Worm (Caenorhabditis elegans) whole organism, mixed stage, embryonic: ENCODE measurements around the gene ggtb-1.

Experiments used
- elt-1 ChIP-seq: sonication (generic microtip); optimal IDR thresholded peaks from 2 replicates; lab custom pipeline; 2017; ENCODE audit warnings: missing genetic modification characterization, mild to moderate bottlenecking, missing compliant biosample characterization, antibody characterized with exemption, moderate library complexity, borderline replicate concordance; ENCODE audit not compliant: insufficient read depth
- hlh-1 ChIP-seq: fragments of 150-350 bp; optimal IDR thresholded peaks from 2 replicates; lab custom pipeline; 2014; ENCODE audit warnings: missing biosample characterization, missing genetic modification reagents, missing genetic modification characterization
- lin-32 ChIP-seq: fragments of 200-800 bp; sonication (Bioruptor generic); optimal IDR thresholded peaks from 2 replicates; lab custom pipeline; 2018; ENCODE audit warnings: mild to moderate bottlenecking, missing genetic modification characterization, missing compliant biosample characterization
- lsy-2 ChIP-seq: fragments of 150-350 bp; optimal IDR thresholded peaks from 2 replicates; lab custom pipeline; 2014; ENCODE audit warnings: missing biosample characterization, missing genetic modification characterization
- mab-5 ChIP-seq: fragments of 150-350 bp; optimal IDR thresholded peaks from 2 replicates; lab custom pipeline; 2014; ENCODE audit warnings: missing biosample characterization, missing genetic modification characterization
- mls-2 ChIP-seq: sonication (generic microtip); optimal IDR thresholded peaks from 2 replicates; lab custom pipeline; 2016; ENCODE audit warnings: mild to moderate bottlenecking, missing genetic modification characterization, moderate library complexity, missing compliant biosample characterization
- nhr-2 ChIP-seq: fragments of 150-350 bp; optimal IDR thresholded peaks from 2 replicates; lab custom pipeline; 2014; ENCODE audit warnings: missing biosample characterization, missing genetic modification characterization
- pha-4 ChIP-seq: fragments of 150-350 bp; optimal IDR thresholded peaks from 2 replicates; lab custom pipeline; 2018; ENCODE audit warnings: missing biosample characterization, missing genetic modification reagents, missing genetic modification characterization
- unc-120 ChIP-seq: sonication (generic microtip); optimal IDR thresholded peaks from 2 replicates; lab custom pipeline; 2017; ENCODE audit warnings: missing genetic modification characterization, missing compliant biosample characterization; ENCODE audit not compliant: poor library complexity, severe bottlenecking
- zip-8 ChIP-seq: fragments of 150-350 bp; optimal IDR thresholded peaks from 2 replicates; lab custom pipeline; 2014; ENCODE audit warnings: missing biosample characterization, missing genetic modification characterization

The ggtb-1 gene

DNA sequence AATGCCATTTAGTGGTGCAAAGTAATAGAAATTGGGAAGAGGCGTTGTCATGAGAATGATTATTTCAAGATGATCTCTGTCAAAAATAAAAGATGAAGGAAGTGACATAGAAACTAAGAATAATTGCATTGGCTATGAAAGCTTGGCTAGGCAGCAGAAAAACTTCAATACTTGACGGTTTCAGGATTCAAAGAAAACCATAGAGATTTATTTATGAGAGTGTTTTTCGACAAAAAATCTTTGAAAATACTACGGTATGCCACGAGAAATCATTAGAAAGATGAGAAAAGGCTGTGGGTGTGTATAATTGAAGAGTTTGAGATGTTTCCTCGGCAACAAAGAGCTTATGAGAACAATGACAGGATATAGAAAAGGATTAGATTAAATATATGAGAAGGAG, 51.9 kb downstream of the ggtb-1 start, which contains the start of gene F37C12.14:
TSS of gene F37C12.14 (minus strand) at position 101 of the 400 bp plus-strand sequence.
- TF ChIP-seq elt-1 (tag; lab: Kevin White, UChicago) (no peak), lin-32 (GFP tag; lab: Kevin White, UChicago) (no peak), nhr-2 (tag; lab: Kevin White, UChicago) (no peak), pha-4 (no peak), mls-2 (tag; lab: Kevin White, UChicago) (no peak), unc-120 (tag; lab: Kevin White, UChicago) (no peak), mab-5 (tag; lab: Kevin White, UChicago) (no peak), zip-8 (tag; lab: Kevin White, UChicago) (no peak), hlh-1 (tag; lab: Kevin White, UChicago) (no peak), lsy-2 (tag; lab: Kevin White, UChicago) (no peak)
